Fruit fly (Drosophila melanogaster) whole organism, prepupa: ENCODE results near the gene CG34241.

Source experiments
- CG10669 ChIP-seq: fragments of 200-800 bp; sonication (Bioruptor generic); optimal IDR thresholded peaks from 3 replicates; lab custom pipeline; 2018; ENCODE audit warnings: missing biosample characterization, mild to moderate bottlenecking, missing genetic modification characterization, moderate library complexity
- CG3919 ChIP-seq: fragments of 200-800 bp; sonication (Bioruptor generic); optimal IDR thresholded peaks from 3 replicates; lab custom pipeline; 2016; ENCODE audit warnings: missing biosample characterization, missing genetic modification characterization
- Eip75B ChIP-seq: fragments of 200-800 bp; sonication (Bioruptor generic); optimal IDR thresholded peaks from 3 replicates; lab custom pipeline; 2016; ENCODE audit warnings: missing biosample characterization, missing genetic modification characterization
- OdsH ChIP-seq: fragments of 200-800 bp; sonication (Bioruptor generic); optimal IDR thresholded peaks from 3 replicates; lab custom pipeline; 2016; ENCODE audit warnings: missing biosample characterization, missing genetic modification characterization

DNA sequence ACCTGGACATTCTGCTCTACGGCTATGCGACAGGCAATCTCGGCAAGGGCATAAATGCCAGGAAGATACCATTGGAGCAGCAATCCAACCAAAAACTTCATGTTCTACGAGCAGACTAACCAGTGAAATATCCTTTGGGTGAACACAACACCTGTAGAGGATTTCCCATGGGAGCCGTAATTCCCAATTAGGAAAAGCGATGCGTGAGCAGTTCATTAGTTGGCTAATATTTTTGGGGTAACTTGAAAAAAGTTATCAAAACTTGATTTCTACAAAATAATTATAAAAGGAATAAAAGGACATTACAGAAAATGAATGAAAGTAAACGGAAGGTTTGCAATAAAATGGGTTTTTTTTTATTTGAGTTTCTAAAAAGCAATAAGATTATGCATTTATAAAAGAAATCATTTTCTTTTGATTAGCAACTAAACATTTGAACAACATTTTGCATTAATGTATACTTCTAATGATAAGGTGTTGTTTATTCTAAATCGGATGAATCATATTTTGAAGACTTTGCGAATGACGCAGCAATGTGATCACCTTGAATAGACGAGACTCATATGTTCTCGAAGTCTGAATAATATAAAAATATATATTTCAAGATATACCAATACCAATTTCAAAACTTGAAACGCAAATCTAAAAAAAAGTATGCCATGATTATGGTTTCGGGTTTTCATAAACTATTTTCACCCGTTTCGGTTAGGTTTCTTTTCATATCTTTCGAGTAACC is at the start of gene CG34241, which contains the start of gene Ir68b:
- TF ChIP-seq Eip75B (GFP tag; lab: Kevin White, UChicago) (no peak), CG3919 (GFP tag; lab: Kevin White, UChicago) (no peak), CG10669 (GFP tag; lab: Kevin White, UChicago) (no peak), OdsH (GFP tag; lab: Kevin White, UChicago) (no peak)
